Worm (Caenorhabditis elegans) whole organism, young adult: ENCODE measurements around the gene srm-4.

Experiments used
- lag-1 ChIP-seq: fragments of 200-800 bp; sonication (Bioruptor generic); IDR thresholded peaks from 2 replicates; pipeline ENCODE4 v1.3.6; 2022; ENCODE audit warnings: missing genetic modification reagents, missing genetic modification characterization, missing compliant biosample characterization
- let-607 ChIP-seq, 2 experiments: fragments of 200-800 bp in 1 of 2; sonication (Bioruptor generic) in 1 of 2; sonication (generic microtip) in 1 of 2; optimal IDR thresholded peaks; 2 replicates each; lab custom pipeline; 2016 to 2018; ENCODE audit warnings: mild to moderate bottlenecking in 2 of 2, missing compliant biosample characterization in 2 of 2, missing genetic modification characterization in 2 of 2, moderate library complexity in 2 of 2, missing genotype in 1 of 2
- lin-54 ChIP-seq: fragments of 200-800 bp; sonication (Bioruptor generic); optimal IDR thresholded peaks from 2 replicates; lab custom pipeline; 2018; ENCODE audit warnings: mild to moderate bottlenecking, missing genetic modification characterization, missing compliant biosample characterization
- xnd-1 ChIP-seq: sonication (generic microtip); optimal IDR thresholded peaks from 2 replicates; lab custom pipeline; 2016; ENCODE audit warnings: missing genotype, missing genetic modification reagents, missing genetic modification characterization, missing compliant biosample characterization

- TF ChIP-seq lag-1 = no peak
- no peak for TF ChIP-seq let-607 (tag; optimal IDR thresholded peaks at IDR 0.05; lab: Kevin White, UChicago)
- TF ChIP-seq xnd-1 (tag; lab: Kevin White, UChicago) = no peak
- no peak for TF ChIP-seq lin-54
Observed at ce11 chrV:14294396-14294795, 38.8 kb upstream of the srm-4 start, which contains the start of gene F14D7.9.
